Fruit fly (Drosophila melanogaster) whole organism: ENCODE data around the gene noc.

Source experiments
- CG8478 ChIP-seq: fragments of >200 bp; optimal IDR thresholded peaks from 2 replicates; lab custom pipeline; 2018; ENCODE audit warnings: inconsistent platforms
- Dll ChIP-seq: fragments of >200 bp; optimal IDR thresholded peaks from 2 replicates; lab custom pipeline; 2017
- usp ChIP-seq: fragments of >200 bp; optimal IDR thresholded peaks from 2 replicates; lab custom pipeline; 2017; ENCODE audit warnings: missing biosample characterization, missing genetic modification characterization, mixed read lengths

- no peak for TF ChIP-seq usp (GFP tag; lab: Kevin White, UChicago)
- TF ChIP-seq Dll, result no peak
- TF ChIP-seq CG8478 (lab: Kevin White, UChicago), result no peak
Measured at dm6 chr2L:14497459-14498258, 7.0 kb downstream of the noc start.
